Worm (Caenorhabditis elegans) whole organism, midembryonic: ENCODE measurements around the gene C54F6.6.

ENCODE experiments used
- T22C8.4 ChIP-seq: fragments of 200-800 bp; sonication (Bioruptor generic); IDR thresholded peaks from 2 replicates; pipeline ENCODE4 v1.3.6; 2022; ENCODE audit warnings: missing genetic modification characterization, missing compliant biosample characterization
- cog-1 ChIP-seq: sonication (generic microtip); optimal IDR thresholded peaks from 2 replicates; lab custom pipeline; 2016; ENCODE audit warnings: missing genetic modification characterization, missing compliant biosample characterization
- flt-1 ChIP-seq: fragments of 200-800 bp; sonication (Bioruptor generic); IDR thresholded peaks from 2 replicates; pipeline ENCODE4 v1.3.6; 2022; ENCODE audit warnings: missing genetic modification characterization, missing compliant biosample characterization
- klf-2 ChIP-seq: fragments of 200-800 bp; sonication (Bioruptor generic); conservative IDR thresholded peaks from 2 replicates; pipeline ENCODE4 v1.3.6; 2022; ENCODE audit warnings: missing genetic modification reagents, missing genetic modification characterization, missing compliant biosample characterization
- med-1 ChIP-seq: sonication (generic microtip); optimal IDR thresholded peaks from 2 replicates; lab custom pipeline; 2017; ENCODE audit warnings: missing genetic modification characterization, mild to moderate bottlenecking, missing compliant biosample characterization, antibody characterized with exemption, missing genetic modification reagents; ENCODE audit not compliant: insufficient read depth
- ref-1 ChIP-seq: fragments of 200-800 bp; sonication (Bioruptor generic); conservative IDR thresholded peaks from 2 replicates; pipeline ENCODE4 v1.3.6; 2022; ENCODE audit warnings: missing genetic modification reagents, missing genetic modification characterization, missing compliant biosample characterization
- tab-1 ChIP-seq: fragments of 200-800 bp; sonication (Bioruptor generic); IDR thresholded peaks from 2 replicates; pipeline ENCODE4 v1.3.6; 2022; ENCODE audit warnings: missing genetic modification characterization, missing compliant biosample characterization
- ztf-23 ChIP-seq: fragments of 200-800 bp; sonication (Bioruptor generic); IDR thresholded peaks from 2 replicates; pipeline ENCODE4 v1.3.6; 2022; ENCODE audit warnings: missing genetic modification reagents, missing genetic modification characterization, missing compliant biosample characterization
- ztf-29 ChIP-seq: fragments of 200-800 bp; sonication (Bioruptor generic); IDR thresholded peaks from 2 replicates; pipeline ENCODE4 v1.3.6; 2022; ENCODE audit warnings: missing genetic modification reagents, missing genetic modification characterization, missing compliant biosample characterization

Gene C54F6.6

ce11 chrV:7547479-7547878 lies 24.0 kb downstream of the C54F6.6 start, which contains the start of gene ftn-1:
TSS of gene ftn-1 (minus strand) at chrV:7547579.
- no peak for TF ChIP-seq cog-1 (tag; lab: Kevin White, UChicago)
- TF ChIP-seq flt-1 (GFP tag; lab: Robert Waterston, UW), result no peak
- TF ChIP-seq tab-1 (GFP tag; lab: Robert Waterston, UW), result no peak
- TF ChIP-seq T22C8.4, result no peak
- TF ChIP-seq ztf-23 (GFP tag; lab: Robert Waterston, UW), result no peak
- no peak for TF ChIP-seq ztf-29 (GFP tag; lab: Robert Waterston, UW)
- TF ChIP-seq med-1 (GFP tag; lab: Kevin White, UChicago), result no peak
- TF ChIP-seq ref-1 (GFP tag; lab: Robert Waterston, UW), result no peak
- no peak for TF ChIP-seq klf-2

- TF ChIP-seq cog-1 (tag; lab: Kevin White, UChicago) (no peak), tab-1 (GFP tag; lab: Robert Waterston, UW) (no peak), ztf-23 (GFP tag; lab: Robert Waterston, UW) (no peak), T22C8.4 (no peak), ztf-29 (GFP tag; lab: Robert Waterston, UW) (no peak)
Observed at ce11 chrV:7548017-7548416, 24.5 kb downstream of the C54F6.6 start.

- peak; percentile 59; the same call in 1 of the 2 replicates for TF ChIP-seq klf-2
- TF ChIP-seq flt-1 (GFP tag; lab: Robert Waterston, UW), result peak; percentile 89
- peak; percentile 81 for TF ChIP-seq ztf-23 (GFP tag; lab: Robert Waterston, UW)
- TF ChIP-seq tab-1 (GFP tag; lab: Robert Waterston, UW), result peak; percentile 79
Observed at ce11 chrV:7548499-7548898, 25.0 kb downstream of the C54F6.6 start.

ce11 chrV:7551821-7552220 lies 28.3 kb downstream of the C54F6.6 start, which contains the start of gene F19F10.3:
TSS of gene F19F10.3 (plus strand) at chrV:7552121.
- TF ChIP-seq ztf-29 (GFP tag; lab: Robert Waterston, UW) (no peak), klf-2 (no peak), flt-1 (GFP tag; lab: Robert Waterston, UW) (no peak), tab-1 (GFP tag; lab: Robert Waterston, UW) (no peak), T22C8.4 (no peak), ztf-23 (GFP tag; lab: Robert Waterston, UW) (no peak), med-1 (GFP tag; lab: Kevin White, UChicago) (no peak), cog-1 (tag; lab: Kevin White, UChicago) (no peak), ref-1 (GFP tag; lab: Robert Waterston, UW) (no peak)

- TF ChIP-seq ztf-23 (GFP tag; lab: Robert Waterston, UW), result no peak
- TF ChIP-seq ref-1 (GFP tag; lab: Robert Waterston, UW), result no peak
- TF ChIP-seq flt-1 (GFP tag; lab: Robert Waterston, UW), result no peak
- no peak for TF ChIP-seq cog-1 (tag; lab: Kevin White, UChicago)
- TF ChIP-seq klf-2, result no peak
- TF ChIP-seq T22C8.4, result no peak
- no peak for TF ChIP-seq med-1 (GFP tag; lab: Kevin White, UChicago)
- no peak for TF ChIP-seq tab-1 (GFP tag; lab: Robert Waterston, UW)
- TF ChIP-seq ztf-29 (GFP tag; lab: Robert Waterston, UW), result no peak
Observed at ce11 chrV:7553873-7554362, 30.4 kb downstream of the C54F6.6 start, which contains the start of gene ttr-10. TSS of gene ttr-10 (minus strand) at chrV:7553923.

ce11 chrV:7555875-7556274 lies 32.4 kb downstream of the C54F6.6 start:
- no peak for TF ChIP-seq ref-1 (GFP tag; lab: Robert Waterston, UW)
- TF ChIP-seq ztf-29 (GFP tag; lab: Robert Waterston, UW), result no peak
- no peak for TF ChIP-seq T22C8.4
- TF ChIP-seq flt-1 (GFP tag; lab: Robert Waterston, UW), result no peak
- TF ChIP-seq tab-1 (GFP tag; lab: Robert Waterston, UW), result no peak
- no peak for TF ChIP-seq ztf-23 (GFP tag; lab: Robert Waterston, UW)
- no peak for TF ChIP-seq cog-1 (tag; lab: Kevin White, UChicago)
- no peak for TF ChIP-seq med-1 (GFP tag; lab: Kevin White, UChicago)
- no peak for TF ChIP-seq klf-2

- TF ChIP-seq med-1 (GFP tag; lab: Kevin White, UChicago), result no peak
- TF ChIP-seq ztf-23 (GFP tag; lab: Robert Waterston, UW), result no peak
- no peak for TF ChIP-seq ztf-29 (GFP tag; lab: Robert Waterston, UW)
- TF ChIP-seq T22C8.4, result no peak
- TF ChIP-seq cog-1 (tag; lab: Kevin White, UChicago), result no peak
- TF ChIP-seq flt-1 (GFP tag; lab: Robert Waterston, UW), result no peak
- TF ChIP-seq klf-2, result no peak
- no peak for TF ChIP-seq tab-1 (GFP tag; lab: Robert Waterston, UW)
- no peak for TF ChIP-seq ref-1 (GFP tag; lab: Robert Waterston, UW)
Observed at ce11 chrV:7558693-7559092, 35.2 kb downstream of the C54F6.6 start, which contains the start of gene ets-7. TSS of gene ets-7 (minus strand) at chrV:7558793.

- TF ChIP-seq ztf-29 (GFP tag; lab: Robert Waterston, UW) (no peak), cog-1 (tag; lab: Kevin White, UChicago) (no peak)
Observed at ce11 chrV:7562947-7563346, 39.5 kb downstream of the C54F6.6 start, which contains the start of gene F19F10.1. TSS of gene F19F10.1 (plus strand) at chrV:7563247.

ce11 chrV:7570290-7570689 lies 46.8 kb downstream of the C54F6.6 start, which contains the start of gene clec-212:
TSS of gene clec-212 (minus strand) at chrV:7570390.
- no peak for TF ChIP-seq ztf-29 (GFP tag; lab: Robert Waterston, UW)

ce11 chrV:7570955-7571354 lies 47.5 kb downstream of the C54F6.6 start, which contains the start of gene F19F10.14:
TSS of gene F19F10.14 (minus strand) at chrV:7571055.
- TF ChIP-seq T22C8.4 (no peak), flt-1 (GFP tag; lab: Robert Waterston, UW) (no peak), tab-1 (GFP tag; lab: Robert Waterston, UW) (no peak), ref-1 (GFP tag; lab: Robert Waterston, UW) (no peak), med-1 (GFP tag; lab: Kevin White, UChicago) (no peak), ztf-23 (GFP tag; lab: Robert Waterston, UW) (no peak), klf-2 (no peak), ztf-29 (GFP tag; lab: Robert Waterston, UW) (no peak), cog-1 (tag; lab: Kevin White, UChicago) (no peak)
